Worm (Caenorhabditis elegans): ENCODE results near the gene C33E10.1.

- no peak for TF ChIP-seq let-526 (GFP tag; IDR thresholded peaks at IDR 0.05)
- no peak for TF ChIP-seq C17E4.6 (GFP tag; IDR thresholded peaks at IDR 0.05)
- TF ChIP-seq unc-62 (GFP tag; optimal IDR thresholded peaks at IDR 0.05), result no peak
- TF ChIP-seq snpc-1.1 (tag; optimal IDR thresholded peaks at IDR 0.05; ENCODE audit: insufficient read depth), result no peak
- no peak for TF ChIP-seq nfya-1 (tag; optimal IDR thresholded peaks at IDR 0.05; ENCODE audit: borderline replicate concordance, insufficient read depth)
- no peak for TF ChIP-seq ets-4 (GFP tag; optimal IDR thresholded peaks at IDR 0.05)
- no peak for TF ChIP-seq F55B11.4 (tag; optimal IDR thresholded peaks at IDR 0.05; ENCODE audit: borderline replicate concordance, insufficient read depth)
- TF ChIP-seq hrde-1 (tag; optimal IDR thresholded peaks at IDR 0.05; ENCODE audit: borderline replicate concordance), result no peak
- no peak for TF ChIP-seq F39B2.1 (GFP tag; IDR thresholded peaks at IDR 0.05)
Observed at ce11 chrX:17320572-17320971, 15.6 kb downstream of the C33E10.1 start.

All from whole organism, young adult.